Fruit fly (Drosophila melanogaster) whole organism, embryonic: ENCODE data around the gene NimC3.
A peak's percentile ranks its signal among the peaks of the same experiment; 100 is the strongest.

ENCODE experiments used
- Abd-B ChIP-seq: fragments of 200-800 bp; sonication (Bioruptor generic); optimal IDR thresholded peaks from 2 replicates; lab custom pipeline; 2018; ENCODE audit warnings: missing biosample characterization, mild to moderate bottlenecking, missing genetic modification characterization, moderate library complexity
- CG1024 ChIP-seq: fragments of 200-800 bp; sonication (Bioruptor generic); IDR thresholded peaks from 2 replicates; pipeline ENCODE4 v1.3.6; 2022; ENCODE audit warnings: missing biosample characterization, missing genetic modification characterization
- CG10654 ChIP-seq: fragments of 200-800 bp; sonication (Bioruptor generic); optimal IDR thresholded peaks from 2 replicates; lab custom pipeline; 2016; ENCODE audit warnings: missing biosample characterization, missing genetic modification characterization
- CG11085 ChIP-seq: fragments of 200-800 bp; sonication (Bioruptor generic); IDR thresholded peaks from 2 replicates; pipeline ENCODE4 v1.3.6; 2022; ENCODE audit warnings: missing biosample characterization, missing genetic modification characterization
- CG12071 ChIP-seq: fragments of 200-800 bp; sonication (Bioruptor generic); optimal IDR thresholded peaks from 3 replicates; lab custom pipeline; 2018; ENCODE audit warnings: missing biosample characterization, mild to moderate bottlenecking, missing genetic modification characterization
- CG1233 ChIP-seq: fragments of 200-800 bp; sonication (Bioruptor generic); optimal IDR thresholded peaks from 4 replicates; lab custom pipeline; 2018; ENCODE audit warnings: missing biosample characterization, mild to moderate bottlenecking, missing genetic modification characterization
- CG1529 ChIP-seq: fragments of 200-800 bp; sonication (Bioruptor generic); optimal IDR thresholded peaks from 3 replicates; lab custom pipeline; 2018; ENCODE audit warnings: missing biosample characterization, missing genetic modification characterization
- CG17186 ChIP-seq: fragments of 200-800 bp; sonication (Bioruptor generic); optimal IDR thresholded peaks from 3 replicates; lab custom pipeline; 2017; ENCODE audit warnings: missing biosample characterization, missing genetic modification reagents, missing genetic modification characterization
- CG2116 ChIP-seq: fragments of 200-800 bp; sonication (Bioruptor generic); optimal IDR thresholded peaks from 3 replicates; lab custom pipeline; 2018; ENCODE audit warnings: missing biosample characterization, mild to moderate bottlenecking, missing genetic modification characterization
- CG2712 ChIP-seq: fragments of 200-800 bp; optimal IDR thresholded peaks from 3 replicates; lab custom pipeline; 2019; ENCODE audit warnings: missing biosample characterization, mild to moderate bottlenecking, missing genetic modification characterization, moderate library complexity
- CG2889 ChIP-seq: fragments of 200-800 bp; sonication (Bioruptor generic); IDR thresholded peaks from 3 replicates; pipeline ENCODE4 v1.3.6; 2022; ENCODE audit warnings: missing biosample characterization, missing genetic modification characterization
- CG4282 ChIP-seq: fragments of 200-800 bp; sonication (Bioruptor generic); optimal IDR thresholded peaks from 2 replicates; lab custom pipeline; 2016; ENCODE audit warnings: missing biosample characterization, missing genetic modification characterization
- CG4707 ChIP-seq: fragments of 200-800 bp; sonication (Bioruptor generic); optimal IDR thresholded peaks from 2 replicates; lab custom pipeline; 2018; ENCODE audit warnings: missing biosample characterization, mild to moderate bottlenecking, missing genetic modification characterization, moderate library complexity
- CG5180 ChIP-seq: fragments of 200-800 bp; sonication (Bioruptor generic); optimal IDR thresholded peaks from 3 replicates; lab custom pipeline; 2017; ENCODE audit warnings: missing biosample characterization, missing genetic modification characterization, mild to moderate bottlenecking, moderate library complexity, missing genetic modification reagents
- CG6654 ChIP-seq: fragments of 200-800 bp; sonication (Bioruptor generic); optimal IDR thresholded peaks from 2 replicates; lab custom pipeline; 2017; ENCODE audit warnings: missing biosample characterization, mild to moderate bottlenecking, missing genetic modification characterization
- CG6689 ChIP-seq: fragments of 200-800 bp; sonication (Bioruptor generic); IDR thresholded peaks from 2 replicates; pipeline ENCODE4 v1.3.6; 2022; ENCODE audit warnings: missing biosample characterization, missing genetic modification characterization
- CG7786 ChIP-seq: fragments of 200-800 bp; sonication (Bioruptor generic); optimal IDR thresholded peaks from 2 replicates; lab custom pipeline; 2016; ENCODE audit warnings: missing biosample characterization, missing genetic modification characterization
- Camta ChIP-seq: fragments of 200-800 bp; sonication (Bioruptor generic); optimal IDR thresholded peaks from 2 replicates; lab custom pipeline; 2016; ENCODE audit warnings: missing biosample characterization, missing genetic modification characterization
- D19B ChIP-seq: fragments of 200-800 bp; sonication (Bioruptor generic); optimal IDR thresholded peaks from 2 replicates; lab custom pipeline; 2017; ENCODE audit warnings: missing biosample characterization, mild to moderate bottlenecking, missing genetic modification characterization
- Dek ChIP-seq: fragments of 200-800 bp; sonication (Bioruptor generic); optimal IDR thresholded peaks from 3 replicates; lab custom pipeline; 2019; ENCODE audit warnings: missing biosample characterization, mild to moderate bottlenecking, missing genetic modification characterization, moderate library complexity
- HHEX ChIP-seq: fragments of 200-800 bp; sonication (Bioruptor generic); optimal IDR thresholded peaks from 3 replicates; lab custom pipeline; 2017; ENCODE audit warnings: missing biosample characterization, mild to moderate bottlenecking, missing genetic modification characterization, missing genetic modification reagents
- Mad ChIP-seq: fragments of 200-800 bp; sonication (Bioruptor generic); optimal IDR thresholded peaks from 2 replicates; lab custom pipeline; 2016; ENCODE audit warnings: missing biosample characterization, missing genetic modification characterization
- Meics ChIP-seq: fragments of 200-800 bp; sonication (Bioruptor generic); optimal IDR thresholded peaks from 2 replicates; lab custom pipeline; 2017; ENCODE audit warnings: missing biosample characterization, mild to moderate bottlenecking, missing genetic modification characterization
- NFAT ChIP-seq: fragments of 200-800 bp; sonication (Bioruptor generic); IDR thresholded peaks from 2 replicates; pipeline ENCODE4 v1.3.6; 2022; ENCODE audit warnings: missing biosample characterization, missing genetic modification characterization
- Opbp ChIP-seq: fragments of 200-800 bp; sonication (Bioruptor generic); IDR thresholded peaks from 3 replicates; pipeline ENCODE4 v1.3.6; 2022; ENCODE audit warnings: missing biosample characterization, missing genetic modification characterization; ENCODE audit not compliant: partially characterized antibody
- PHDP ChIP-seq: fragments of 200-800 bp; sonication (Bioruptor generic); optimal IDR thresholded peaks from 3 replicates; lab custom pipeline; 2018; ENCODE audit warnings: missing biosample characterization, mild to moderate bottlenecking, missing genetic modification characterization, moderate library complexity
- Ptx1 ChIP-seq: fragments of 200-800 bp; sonication (Bioruptor generic); IDR thresholded peaks from 2 replicates; pipeline ENCODE4 v1.3.6; 2022; ENCODE audit warnings: missing biosample characterization, missing genetic modification characterization
- Spps ChIP-seq: fragments of 200-800 bp; sonication (Bioruptor generic); optimal IDR thresholded peaks from 2 replicates; lab custom pipeline; 2018; ENCODE audit warnings: missing biosample characterization, mild to moderate bottlenecking, missing genetic modification characterization
- Ssrp ChIP-seq: fragments of 200-800 bp; sonication (Bioruptor generic); optimal IDR thresholded peaks from 2 replicates; lab custom pipeline; 2018; ENCODE audit warnings: missing biosample characterization, mild to moderate bottlenecking, missing genetic modification characterization, moderate library complexity
- ato ChIP-seq: fragments of 200-800 bp; sonication (Bioruptor generic); IDR thresholded peaks from 2 replicates; pipeline ENCODE4 v1.3.6; 2022; ENCODE audit warnings: missing biosample characterization, missing genetic modification characterization; ENCODE audit not compliant: partially characterized antibody
- cas ChIP-seq: fragments of 200-800 bp; sonication (Bioruptor generic); IDR thresholded peaks from 2 replicates; pipeline ENCODE4 v1.3.6; 2022; ENCODE audit warnings: missing biosample characterization, missing genetic modification characterization
- caup ChIP-seq: fragments of 200-800 bp; sonication (Bioruptor generic); optimal IDR thresholded peaks from 3 replicates; lab custom pipeline; 2017; ENCODE audit warnings: missing biosample characterization, mild to moderate bottlenecking, missing genetic modification characterization, moderate library complexity; ENCODE audit not compliant: severe bottlenecking
- cg ChIP-seq: fragments of 200-800 bp; sonication (Bioruptor generic); optimal IDR thresholded peaks from 3 replicates; lab custom pipeline; 2019; ENCODE audit warnings: missing biosample characterization, mild to moderate bottlenecking, missing genetic modification characterization, moderate library complexity
- ci ChIP-seq: fragments of 200-800 bp; sonication (Bioruptor generic); IDR thresholded peaks from 3 replicates; pipeline ENCODE4 v1.3.6; 2022; ENCODE audit warnings: missing biosample characterization, missing genetic modification characterization
- dan ChIP-seq: fragments of 200-800 bp; sonication (Bioruptor generic); IDR thresholded peaks from 2 replicates; pipeline ENCODE4 v1.3.6; 2022; ENCODE audit warnings: missing biosample characterization, missing genetic modification characterization
- emc ChIP-seq: fragments of 200-800 bp; sonication (Bioruptor generic); optimal IDR thresholded peaks from 2 replicates; lab custom pipeline; 2016; ENCODE audit warnings: missing biosample characterization, missing genetic modification characterization
- eyg ChIP-seq: fragments of 200-800 bp; sonication (Bioruptor generic); optimal IDR thresholded peaks from 3 replicates; lab custom pipeline; 2016; ENCODE audit warnings: missing biosample characterization, missing genetic modification characterization
- fd102C ChIP-seq: fragments of 200-800 bp; sonication (Bioruptor generic); optimal IDR thresholded peaks from 2 replicates; lab custom pipeline; 2018; ENCODE audit warnings: missing biosample characterization, mild to moderate bottlenecking, missing genetic modification characterization, moderate library complexity
- gem ChIP-seq: fragments of 200-800 bp; sonication (Bioruptor generic); optimal IDR thresholded peaks from 2 replicates; lab custom pipeline; 2019; ENCODE audit warnings: missing biosample characterization, mild to moderate bottlenecking, missing genetic modification characterization, moderate library complexity
- her ChIP-seq: fragments of 200-800 bp; sonication (Bioruptor generic); optimal IDR thresholded peaks from 2 replicates; lab custom pipeline; 2016; ENCODE audit warnings: missing biosample characterization, missing genetic modification characterization
- insv ChIP-seq, 2 experiments: fragments of 200-800 bp; sonication (Bioruptor generic); optimal IDR thresholded peaks; 3 replicates each; lab custom pipeline; 2016 to 2018; ENCODE audit warnings: missing biosample characterization in 2 of 2, missing genetic modification characterization in 2 of 2
- kay ChIP-seq: fragments of 200-800 bp; sonication (Bioruptor generic); optimal IDR thresholded peaks from 2 replicates; lab custom pipeline; 2016; ENCODE audit warnings: missing biosample characterization, missing genetic modification characterization
- mld ChIP-seq: fragments of 200-800 bp; sonication (Bioruptor generic); IDR thresholded peaks from 3 replicates; pipeline ENCODE4 v1.3.6; 2022; ENCODE audit warnings: missing biosample characterization, missing genetic modification characterization; ENCODE audit not compliant: partially characterized antibody
- odd ChIP-seq: fragments of 200-800 bp; sonication (Bioruptor generic); optimal IDR thresholded peaks from 2 replicates; lab custom pipeline; 2017; ENCODE audit warnings: missing biosample characterization, mild to moderate bottlenecking, missing genetic modification characterization
- sens-2 ChIP-seq: fragments of 200-800 bp; sonication (Bioruptor generic); IDR thresholded peaks from 2 replicates; pipeline ENCODE4 v1.3.6; 2022; ENCODE audit warnings: missing biosample characterization, missing genetic modification characterization
- shn ChIP-seq: fragments of 200-800 bp; sonication (Bioruptor generic); optimal IDR thresholded peaks from 3 replicates; lab custom pipeline; 2016; ENCODE audit warnings: missing biosample characterization, missing genetic modification characterization
- sisA ChIP-seq: fragments of 200-800 bp; sonication (Bioruptor generic); IDR thresholded peaks from 2 replicates; pipeline ENCODE4 v1.3.6; 2022; ENCODE audit warnings: missing biosample characterization, missing genetic modification characterization
- slbo ChIP-seq: fragments of 200-800 bp; sonication (Bioruptor generic); IDR thresholded peaks from 2 replicates; pipeline ENCODE4 v1.3.6; 2022; ENCODE audit warnings: missing biosample characterization, missing genetic modification characterization
- sqz ChIP-seq: fragments of 200-800 bp; sonication (Bioruptor generic); optimal IDR thresholded peaks from 3 replicates; lab custom pipeline; 2018; ENCODE audit warnings: missing biosample characterization, mild to moderate bottlenecking, missing genetic modification characterization
- sr ChIP-seq: fragments of 200-800 bp; sonication (Bioruptor generic); IDR thresholded peaks from 3 replicates; pipeline ENCODE4 v1.3.6; 2022; ENCODE audit warnings: missing biosample characterization, missing genetic modification characterization
- tx ChIP-seq: fragments of 200-800 bp; sonication (Bioruptor generic); optimal IDR thresholded peaks from 2 replicates; lab custom pipeline; 2016; ENCODE audit warnings: missing biosample characterization, missing genetic modification characterization
- vnd ChIP-seq: fragments of 200-800 bp; sonication (Bioruptor generic); IDR thresholded peaks from 3 replicates; pipeline ENCODE4 v1.3.6; 2022; ENCODE audit warnings: missing biosample characterization, missing genetic modification characterization; ENCODE audit not compliant: partially characterized antibody

The NimC3 gene

DNA sequence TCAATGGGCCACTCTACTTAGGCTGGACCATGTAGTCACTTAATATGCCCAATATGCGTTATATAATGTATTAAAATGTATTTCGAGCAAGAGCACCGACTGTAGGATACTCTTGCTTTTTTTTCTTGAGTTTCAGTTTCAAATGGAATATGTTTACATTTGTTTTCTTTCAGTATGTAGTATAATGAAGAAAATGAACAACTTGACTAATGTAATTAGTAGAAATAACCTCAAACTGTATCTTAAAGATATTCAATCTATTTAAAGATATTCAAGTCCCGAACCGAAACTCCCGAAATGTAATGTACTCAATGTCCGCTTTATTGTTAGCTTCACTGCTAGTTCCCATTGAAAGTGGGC is 4.7 kb upstream of the NimC3 start (continued):
- TF ChIP-seq slbo (GFP tag; lab: Robert Waterston, UW), result peak; percentile 45; the same call in 1 of the 2 replicates
- TF ChIP-seq gem (tag; lab: Kevin White, UChicago), result peak; percentile 79
- peak; percentile 39 for TF ChIP-seq CG7786 (GFP tag; lab: Kevin White, UChicago)
- TF ChIP-seq ci (GFP tag; lab: Robert Waterston, UW), result no peak
- TF ChIP-seq kay, result peak; percentile 10
- no peak for TF ChIP-seq HHEX (GFP tag; lab: Kevin White, UChicago)
- no peak for TF ChIP-seq CG6654 (GFP tag; lab: Kevin White, UChicago)
- no peak for TF ChIP-seq cg (GFP tag; lab: Kevin White, UChicago)
- no peak for TF ChIP-seq CG11085 (GFP tag; lab: Robert Waterston, UW)
- TF ChIP-seq CG2712 (tag; lab: Kevin White, UChicago), result peak; percentile 51
- TF ChIP-seq sqz (GFP tag; lab: Kevin White, UChicago), result no peak
- TF ChIP-seq Ptx1 (GFP tag; lab: Robert Waterston, UW), result peak; percentile 56
- no peak for TF ChIP-seq mld
- TF ChIP-seq odd, result no peak
- TF ChIP-seq Spps (tag; lab: Kevin White, UChicago), result no peak
- peak; percentile 20; the same call in 1 of the 2 replicates for TF ChIP-seq CG6689
- peak; percentile 50 for TF ChIP-seq sisA (GFP tag; lab: Robert Waterston, UW)
- TF ChIP-seq caup (GFP tag; lab: Kevin White, UChicago), result no peak
- no peak for TF ChIP-seq CG1024 (GFP tag; lab: Robert Waterston, UW)
- no peak for TF ChIP-seq CG10654 (GFP tag; lab: Kevin White, UChicago)
- TF ChIP-seq CG5180, result no peak
- peak; percentile 44 for TF ChIP-seq PHDP (tag; lab: Kevin White, UChicago)
- no peak for TF ChIP-seq CG4707 (GFP tag; lab: Kevin White, UChicago)
- TF ChIP-seq insv (GFP tag; optimal IDR thresholded peaks at IDR 0.05; lab: Kevin White, UChicago), result no peak
- TF ChIP-seq dan (GFP tag; lab: Robert Waterston, UW), result no peak
- no peak for TF ChIP-seq CG4282 (GFP tag; lab: Kevin White, UChicago)
- TF ChIP-seq vnd (GFP tag; lab: Robert Waterston, UW), result no peak
- TF ChIP-seq sr, result no peak
- TF ChIP-seq Abd-B (GFP tag; lab: Kevin White, UChicago), result peak; percentile 58
- peak; percentile 61 for TF ChIP-seq Ssrp (tag; lab: Kevin White, UChicago)
- no peak; the same call in 1 of the 2 replicates for TF ChIP-seq NFAT (GFP tag; lab: Robert Waterston, UW)
- no peak for TF ChIP-seq emc
- TF ChIP-seq cas (GFP tag; lab: Robert Waterston, UW), result no peak
- TF ChIP-seq Dek (tag; lab: Kevin White, UChicago), result no peak
- TF ChIP-seq sens-2 (GFP tag; lab: Robert Waterston, UW), result no peak
- TF ChIP-seq Opbp (GFP tag; lab: Robert Waterston, UW), result no peak
- TF ChIP-seq CG12071, result no peak
- TF ChIP-seq D19B (GFP tag; lab: Kevin White, UChicago), result peak; percentile 37
- TF ChIP-seq CG2116 (GFP tag; lab: Kevin White, UChicago), result no peak
- TF ChIP-seq CG1233 (GFP tag; lab: Kevin White, UChicago), result no peak
- TF ChIP-seq tx (GFP tag; lab: Kevin White, UChicago), result peak; percentile 29
- TF ChIP-seq her, result no peak
- no peak for TF ChIP-seq Mad (GFP tag; lab: Kevin White, UChicago)
- no peak for TF ChIP-seq CG17186
- no peak for TF ChIP-seq Camta (GFP tag; lab: Kevin White, UChicago)
- no peak for TF ChIP-seq CG2889 (GFP tag; lab: Robert Waterston, UW)
- no peak for TF ChIP-seq CG1529
- TF ChIP-seq shn (GFP tag; lab: Kevin White, UChicago), result no peak
- no peak for TF ChIP-seq fd102C (GFP tag; lab: Kevin White, UChicago)
- no peak for TF ChIP-seq eyg (GFP tag; lab: Kevin White, UChicago)
- no peak for TF ChIP-seq ato
- no peak for TF ChIP-seq Meics (GFP tag; lab: Kevin White, UChicago)
